Fruit fly (Drosophila melanogaster) Kc167 (cell line): ENCODE results near the gene Wdr59.

Experiments used
- Myc ChIP-seq: fragments of >200 bp; optimal IDR thresholded peaks from 2 replicates; lab custom pipeline; 2017; ENCODE audit warnings: missing external identifiers
- Sin3A ChIP-seq: fragments of >200 bp; optimal IDR thresholded peaks from 2 replicates; lab custom pipeline; 2018; ENCODE audit warnings: missing external identifiers
- h ChIP-seq: fragments of >200 bp; optimal IDR thresholded peaks from 3 replicates; lab custom pipeline; 2018; ENCODE audit warnings: missing external identifiers
- insv ChIP-seq: fragments of >200 bp; optimal IDR thresholded peaks from 3 replicates; lab custom pipeline; 2018; ENCODE audit warnings: missing external identifiers
- psq ChIP-seq: fragments of >200 bp; optimal IDR thresholded peaks from 2 replicates; lab custom pipeline; 2017; ENCODE audit warnings: missing external identifiers
- ttk ChIP-seq: sonication (Bioruptor generic); optimal IDR thresholded peaks from 2 replicates; lab custom pipeline; 2017; ENCODE audit warnings: missing external identifiers

Wdr59 gene

dm6 chr2L:11070862-11071261 is 20.4 kb upstream of the Wdr59 start, which contains the start of gene CG14915:
Gene CG14915, plus strand, starts transcription at chr2L:11071027.
- no peak for TF ChIP-seq psq
- no peak for TF ChIP-seq insv (lab: Kevin White, UChicago)

dm6 chr2L:11072250-11072649 is 19.0 kb upstream of the Wdr59 start:
- TF ChIP-seq insv (lab: Kevin White, UChicago): no peak
- TF ChIP-seq h (lab: Kevin White, UChicago): no peak
- TF ChIP-seq Sin3A (lab: Kevin White, UChicago): no peak
- TF ChIP-seq psq: no peak
- no peak for TF ChIP-seq ttk (lab: Kevin White, UChicago)

dm6 chr2L:11072880-11073279 is 18.4 kb upstream of the Wdr59 start:
- TF ChIP-seq ttk (lab: Kevin White, UChicago) (no peak), psq (no peak), Sin3A (lab: Kevin White, UChicago) (no peak), h (lab: Kevin White, UChicago) (no peak), insv (lab: Kevin White, UChicago) (no peak), Myc (lab: Kevin White, UChicago) (no peak)

- TF ChIP-seq ttk (lab: Kevin White, UChicago) (no peak), Myc (lab: Kevin White, UChicago) (no peak), h (lab: Kevin White, UChicago) (no peak), insv (lab: Kevin White, UChicago) (no peak), Sin3A (lab: Kevin White, UChicago) (no peak), psq (no peak)
Measured at dm6 chr2L:11073947-11074346, 17.3 kb upstream of the Wdr59 start.

- no peak for TF ChIP-seq psq
- no peak for TF ChIP-seq Sin3A (lab: Kevin White, UChicago)
- no peak for TF ChIP-seq Myc (lab: Kevin White, UChicago)
- no peak for TF ChIP-seq ttk (lab: Kevin White, UChicago)
- no peak for TF ChIP-seq h (lab: Kevin White, UChicago)
- TF ChIP-seq insv (lab: Kevin White, UChicago): no peak
Measured at dm6 chr2L:11075114-11075513, 16.1 kb upstream of the Wdr59 start, which contains the start of gene CG43725. Gene CG43725, plus strand, starts transcription at chr2L:11075513.

dm6 chr2L:11081337-11081736 is 9.9 kb upstream of the Wdr59 start, which contains the start of gene AstC:
Gene AstC, minus strand, starts transcription at chr2L:11081399.
- no peak for TF ChIP-seq ttk (lab: Kevin White, UChicago)
- no peak for TF ChIP-seq Sin3A (lab: Kevin White, UChicago)
- TF ChIP-seq insv (lab: Kevin White, UChicago): no peak
- TF ChIP-seq psq: no peak
- no peak for TF ChIP-seq Myc (lab: Kevin White, UChicago)
- TF ChIP-seq h (lab: Kevin White, UChicago): no peak

- TF ChIP-seq h (lab: Kevin White, UChicago): no peak
- no peak for TF ChIP-seq Myc (lab: Kevin White, UChicago)
- TF ChIP-seq psq: no peak
- TF ChIP-seq ttk (lab: Kevin White, UChicago): no peak
- TF ChIP-seq Sin3A (lab: Kevin White, UChicago): no peak
- TF ChIP-seq insv (lab: Kevin White, UChicago): no peak
Measured at dm6 chr2L:11082025-11082424, 9.2 kb upstream of the Wdr59 start.

- no peak for TF ChIP-seq h (lab: Kevin White, UChicago)
- TF ChIP-seq insv (lab: Kevin White, UChicago): no peak
Measured at dm6 chr2L:11085129-11085528, 6.1 kb upstream of the Wdr59 start, which contains the start of gene AstCC. Gene AstCC, minus strand, starts transcription at chr2L:11085229.

dm6 chr2L:11086357-11086924 is 4.8 kb upstream of the Wdr59 start, which contains the start of gene CG16854:
Gene CG16854, plus strand, starts transcription at chr2L:11086721.
- TF ChIP-seq h (lab: Kevin White, UChicago) (no peak), Myc (lab: Kevin White, UChicago) (no peak), insv (lab: Kevin White, UChicago) (no peak), ttk (lab: Kevin White, UChicago) (no peak), Sin3A (lab: Kevin White, UChicago) (no peak)

dm6 chr2L:11100516-11101061 is 9.3 kb downstream of the Wdr59 start, which contains the start of gene Ge-1:
Gene Ge-1, minus strand, starts transcription at chr2L:11100888.
- no peak for TF ChIP-seq h (lab: Kevin White, UChicago)
- no peak for TF ChIP-seq ttk (lab: Kevin White, UChicago)
- no peak for TF ChIP-seq Sin3A (lab: Kevin White, UChicago)
- TF ChIP-seq Myc (lab: Kevin White, UChicago): no peak
- no peak for TF ChIP-seq psq
- TF ChIP-seq insv (lab: Kevin White, UChicago): no peak

dm6 chr2L:11105320-11105719 is 14.1 kb downstream of the Wdr59 start:
- no peak for TF ChIP-seq psq

dm6 chr2L:11106562-11106962 is 15.3 kb downstream of the Wdr59 start, which contains the start of gene Reps:
Gene Reps, minus strand, starts transcription at chr2L:11106645.
- TF ChIP-seq Myc (lab: Kevin White, UChicago): no peak
- TF ChIP-seq h (lab: Kevin White, UChicago): peak; percentile 34
- no peak for TF ChIP-seq Sin3A (lab: Kevin White, UChicago)
- TF ChIP-seq ttk (lab: Kevin White, UChicago): no peak
- TF ChIP-seq psq: no peak
- TF ChIP-seq insv (lab: Kevin White, UChicago): no peak
